Fruit fly (Drosophila melanogaster): ENCODE measurements around the gene Pex11c.

DNA sequence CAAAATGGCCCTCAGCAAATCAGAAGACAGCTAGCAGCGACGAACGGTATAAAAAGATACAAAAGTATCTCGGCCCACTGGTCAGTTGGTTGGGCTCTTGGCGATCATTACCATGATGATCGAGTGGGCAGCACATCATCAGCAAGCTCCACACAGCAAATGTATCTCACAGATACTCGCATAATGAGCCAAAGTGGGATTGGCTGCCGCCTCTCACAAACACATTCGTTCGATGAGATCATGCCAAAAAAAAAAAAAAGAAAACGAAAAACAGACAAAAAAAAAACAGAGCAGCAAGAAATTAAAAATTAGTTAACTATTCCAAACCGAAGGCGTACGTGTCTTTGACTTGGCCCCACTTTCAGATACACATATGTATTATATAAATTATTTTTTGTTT is 38.0 kb downstream of the Pex11c start:
- TF ChIP-seq Crg-1 (GFP tag; optimal IDR thresholded peaks at IDR 0.05) (no peak), CG14711 (tag; optimal IDR thresholded peaks at IDR 0.05) (no peak), CG11617 (GFP tag; optimal IDR thresholded peaks at IDR 0.05) (no peak), CG1620 (GFP tag; optimal IDR thresholded peaks at IDR 0.05) (no peak)

Data from whole organism, adult.